Worm (Caenorhabditis elegans): ENCODE results near the gene sym-1.

The sym-1 gene

ce11 chrX:14556403-14556802 lies 25.0 kb upstream of the sym-1 start:
- TF ChIP-seq R02D3.7 (tag; optimal IDR thresholded peaks at IDR 0.05) (no peak), elt-1 (tag; optimal IDR thresholded peaks at IDR 0.05) (no peak), egl-27 (tag; optimal IDR thresholded peaks at IDR 0.05) (no peak), pqm-1 (tag; optimal IDR thresholded peaks at IDR 0.05) (no peak)

ce11 chrX:14557352-14557935 lies 24.0 kb upstream of the sym-1 start:
- TF ChIP-seq nhr-25 (tag; optimal IDR thresholded peaks at IDR 0.05) (no peak), pha-4 (tag; optimal IDR thresholded peaks at IDR 0.05) (peak; percentile 60), fkh-2 (tag; optimal IDR thresholded peaks at IDR 0.05) (peak; percentile 65), ceh-28 (tag; optimal IDR thresholded peaks at IDR 0.05) (peak; percentile 8), nhr-67 (tag; optimal IDR thresholded peaks at IDR 0.05) (no peak), zag-1 (tag; optimal IDR thresholded peaks at IDR 0.05) (peak; percentile 5), eor-1 (tag; optimal IDR thresholded peaks at IDR 0.05) (no peak), egl-5 (tag; optimal IDR thresholded peaks at IDR 0.05) (no peak), sea-2 (GFP tag; optimal IDR thresholded peaks at IDR 0.05) (peak; percentile 48), nhr-23 (tag; optimal IDR thresholded peaks at IDR 0.05) (peak; percentile 10), ztf-11 (tag; optimal IDR thresholded peaks at IDR 0.05) (no peak), elt-2 (tag; optimal IDR thresholded peaks at IDR 0.05) (no peak), nhr-76 (tag; optimal IDR thresholded peaks at IDR 0.05) (no peak), mdl-1 (tag; optimal IDR thresholded peaks at IDR 0.05) (peak; percentile 10), lsy-12 (tag; optimal IDR thresholded peaks at IDR 0.05) (peak; percentile 13), fos-1 (tag; optimal IDR thresholded peaks at IDR 0.05) (no peak), aly-2 (tag; optimal IDR thresholded peaks at IDR 0.05) (no peak), pqm-1 (tag; optimal IDR thresholded peaks at IDR 0.05) (no peak), hmg-11 (tag; optimal IDR thresholded peaks at IDR 0.05) (peak; percentile 12), fkh-10 (GFP tag; optimal IDR thresholded peaks at IDR 0.05) (peak; percentile 20), lin-39 (tag; optimal IDR thresholded peaks at IDR 0.05) (peak; percentile 80), nfya-1 (tag; optimal IDR thresholded peaks at IDR 0.05; ENCODE audit: insufficient read depth) (peak; percentile 75), elt-3 (tag; optimal IDR thresholded peaks at IDR 0.05) (no peak), nhr-237 (tag; optimal IDR thresholded peaks at IDR 0.05) (no peak), tbx-2 (tag; optimal IDR thresholded peaks at IDR 0.05) (peak; percentile 47), nhr-43 (tag; optimal IDR thresholded peaks at IDR 0.05; ENCODE audit: poor library complexity, severe bottlenecking) (peak; percentile 38)

ce11 chrX:14557936-14558554 lies 23.4 kb upstream of the sym-1 start, which contains the start of gene nhr-3:
TSS of gene nhr-3 (plus strand) at chrX:14558504.
- no peak for TF ChIP-seq hmg-11 (tag; optimal IDR thresholded peaks at IDR 0.05)
- no peak for TF ChIP-seq skn-1 (tag; optimal IDR thresholded peaks at IDR 0.05)
- TF ChIP-seq zag-1 (tag; optimal IDR thresholded peaks at IDR 0.05): no peak
- no peak for TF ChIP-seq nhr-28 (tag; optimal IDR thresholded peaks at IDR 0.05)
- no peak for TF ChIP-seq aly-2 (tag; optimal IDR thresholded peaks at IDR 0.05)
- no peak for TF ChIP-seq egl-5 (tag; optimal IDR thresholded peaks at IDR 0.05)
- TF ChIP-seq elt-1 (tag; optimal IDR thresholded peaks at IDR 0.05): no peak
- TF ChIP-seq nhr-12 (tag; optimal IDR thresholded peaks at IDR 0.05): no peak
- TF ChIP-seq ztf-11 (tag; optimal IDR thresholded peaks at IDR 0.05): no peak
- no peak for TF ChIP-seq sea-2 (GFP tag; optimal IDR thresholded peaks at IDR 0.05)
- TF ChIP-seq lsy-12 (tag; optimal IDR thresholded peaks at IDR 0.05): no peak
- no peak for TF ChIP-seq fos-1 (tag; optimal IDR thresholded peaks at IDR 0.05)
- peak; percentile 39 for TF ChIP-seq unc-62 (GFP tag; optimal IDR thresholded peaks at IDR 0.05)
- TF ChIP-seq nfya-1 (tag; optimal IDR thresholded peaks at IDR 0.05; ENCODE audit: insufficient read depth): no peak
- TF ChIP-seq nhr-11 (tag; optimal IDR thresholded peaks at IDR 0.05): no peak
- TF ChIP-seq nhr-237 (tag; optimal IDR thresholded peaks at IDR 0.05): no peak
- TF ChIP-seq eor-1 (tag; optimal IDR thresholded peaks at IDR 0.05): no peak
- no peak for TF ChIP-seq pha-4 (tag; optimal IDR thresholded peaks at IDR 0.05)
- peak; percentile 58 for TF ChIP-seq nhr-25 (tag; optimal IDR thresholded peaks at IDR 0.05)
- TF ChIP-seq ceh-28 (tag; optimal IDR thresholded peaks at IDR 0.05): peak; percentile 51
- TF ChIP-seq elt-2 (tag; optimal IDR thresholded peaks at IDR 0.05): peak; percentile 79
- no peak for TF ChIP-seq snpc-4 (tag; optimal IDR thresholded peaks at IDR 0.05)
- no peak for TF ChIP-seq daf-12 (tag; optimal IDR thresholded peaks at IDR 0.05)
- peak; percentile 18 for TF ChIP-seq mdl-1 (tag; optimal IDR thresholded peaks at IDR 0.05)
- no peak for TF ChIP-seq ztf-4 (tag; optimal IDR thresholded peaks at IDR 0.05)
- peak; percentile 79 for TF ChIP-seq pqm-1 (tag; optimal IDR thresholded peaks at IDR 0.05)
- TF ChIP-seq ceh-82 (tag; optimal IDR thresholded peaks at IDR 0.05): no peak
- no peak for TF ChIP-seq tbx-2 (tag; optimal IDR thresholded peaks at IDR 0.05)
- no peak for TF ChIP-seq R02D3.7 (tag; optimal IDR thresholded peaks at IDR 0.05)
- no peak for TF ChIP-seq unc-39 (tag; optimal IDR thresholded peaks at IDR 0.05)
- TF ChIP-seq nhr-76 (tag; optimal IDR thresholded peaks at IDR 0.05): no peak
- no peak for TF ChIP-seq fkh-10 (GFP tag; optimal IDR thresholded peaks at IDR 0.05)
- no peak for TF ChIP-seq lin-39 (tag; optimal IDR thresholded peaks at IDR 0.05)
- no peak for TF ChIP-seq nhr-77 (tag; optimal IDR thresholded peaks at IDR 0.05)
- TF ChIP-seq lin-15B (tag; optimal IDR thresholded peaks at IDR 0.05): no peak
- no peak for TF ChIP-seq ama-1 (optimal IDR thresholded peaks at IDR 0.05)
- TF ChIP-seq egl-27 (tag; optimal IDR thresholded peaks at IDR 0.05): no peak
- no peak for TF ChIP-seq ZK546.5 (tag; optimal IDR thresholded peaks at IDR 0.05)
- TF ChIP-seq fkh-2 (tag; optimal IDR thresholded peaks at IDR 0.05): no peak
- no peak for TF ChIP-seq mml-1 (tag; optimal IDR thresholded peaks at IDR 0.05)
- no peak for TF ChIP-seq nhr-67 (tag; optimal IDR thresholded peaks at IDR 0.05)
- peak; percentile 48 for TF ChIP-seq nhr-23 (tag; optimal IDR thresholded peaks at IDR 0.05)

All from whole organism, L3 larva.